Fruit fly (Drosophila melanogaster) whole organism, pupa: Measurements from ENCODE around the gene Cpr76Bd.
"Not testable (repeated sequence)": the region's sequence is repeated elsewhere in the genome, so short reads cannot be mapped to it uniquely, and the experiment has no call there.

Source experiments
- CG10348 ChIP-seq: fragments of 200-800 bp; sonication (Bioruptor generic); IDR thresholded peaks from 2 replicates; pipeline ENCODE4 v1.3.6; 2022; ENCODE audit warnings: missing biosample characterization, missing genetic modification characterization
- CG12605 ChIP-seq: fragments of 200-800 bp; sonication (Bioruptor generic); IDR thresholded peaks from 2 replicates; pipeline ENCODE4 v1.3.6; 2022; ENCODE audit warnings: missing biosample characterization, missing genetic modification characterization
- CG13204 ChIP-seq: fragments of 200-800 bp; sonication (Bioruptor generic); optimal IDR thresholded peaks from 2 replicates; lab custom pipeline; 2018; ENCODE audit warnings: missing biosample characterization, mild to moderate bottlenecking, missing genetic modification characterization, moderate library complexity
- CG14655 ChIP-seq: fragments of 200-800 bp; sonication (Bioruptor generic); optimal IDR thresholded peaks from 3 replicates; lab custom pipeline; 2017; ENCODE audit warnings: mild to moderate bottlenecking, missing biosample characterization, missing genetic modification reagents, missing genetic modification characterization
- CG15710 ChIP-seq: fragments of 200-800 bp; sonication (Bioruptor generic); optimal IDR thresholded peaks from 2 replicates; lab custom pipeline; 2018; ENCODE audit warnings: missing biosample characterization, mild to moderate bottlenecking, missing genetic modification characterization, moderate library complexity
- CG17806 ChIP-seq: fragments of 200-800 bp; sonication (Bioruptor generic); optimal IDR thresholded peaks from 2 replicates; lab custom pipeline; 2018; ENCODE audit warnings: missing biosample characterization, mild to moderate bottlenecking, missing genetic modification characterization, moderate library complexity
- CG32121 ChIP-seq: fragments of 200-800 bp; sonication (Bioruptor generic); IDR thresholded peaks from 2 replicates; pipeline ENCODE4 v1.3.6; 2022; ENCODE audit warnings: missing biosample characterization, missing genetic modification characterization
- CG34367 ChIP-seq: fragments of 200-800 bp; sonication (Bioruptor generic); optimal IDR thresholded peaks from 2 replicates; lab custom pipeline; 2018; ENCODE audit warnings: missing biosample characterization, mild to moderate bottlenecking, missing genetic modification characterization
- CG4496 ChIP-seq: fragments of 200-800 bp; sonication (Bioruptor generic); IDR thresholded peaks from 3 replicates; pipeline ENCODE4 v1.3.6; 2022; ENCODE audit warnings: missing biosample characterization, missing genetic modification characterization
- CG8159 ChIP-seq: fragments of 200-800 bp; sonication (Bioruptor generic); optimal IDR thresholded peaks from 3 replicates; lab custom pipeline; 2018; ENCODE audit warnings: missing biosample characterization, mild to moderate bottlenecking, missing genetic modification characterization, moderate library complexity
- CG8301 ChIP-seq: fragments of 200-800 bp; sonication (Bioruptor generic); optimal IDR thresholded peaks from 2 replicates; lab custom pipeline; 2018; ENCODE audit warnings: missing biosample characterization, mild to moderate bottlenecking, missing genetic modification characterization
- CG9948 ChIP-seq: fragments of 200-800 bp; sonication (Bioruptor generic); optimal IDR thresholded peaks from 2 replicates; lab custom pipeline; 2018; ENCODE audit warnings: missing biosample characterization, mild to moderate bottlenecking, missing genetic modification characterization, moderate library complexity
- D1 ChIP-seq: fragments of 200-800 bp; sonication (Bioruptor generic); optimal IDR thresholded peaks from 2 replicates; lab custom pipeline; 2018; ENCODE audit warnings: missing biosample characterization, mild to moderate bottlenecking, missing genetic modification characterization, moderate library complexity
- EcR ChIP-seq: fragments of 200-800 bp; sonication (Bioruptor generic); optimal IDR thresholded peaks from 3 replicates; lab custom pipeline; 2019; ENCODE audit warnings: missing biosample characterization, missing genetic modification characterization, mild to moderate bottlenecking, moderate library complexity, missing genetic modification reagents
- Ets98B ChIP-seq: fragments of 200-800 bp; sonication (Bioruptor generic); IDR thresholded peaks from 2 replicates; pipeline ENCODE4 v1.3.6; 2022; ENCODE audit warnings: missing biosample characterization, missing genetic modification characterization
- Pif1A ChIP-seq: fragments of 200-800 bp; sonication (Bioruptor generic); optimal IDR thresholded peaks from 3 replicates; lab custom pipeline; 2016; ENCODE audit warnings: missing biosample characterization, missing genetic modification characterization
- Pif1B ChIP-seq: fragments of 200-800 bp; sonication (Bioruptor generic); optimal IDR thresholded peaks from 3 replicates; lab custom pipeline; 2016; ENCODE audit warnings: missing biosample characterization, missing genetic modification characterization
- Snoo ChIP-seq: fragments of 200-800 bp; sonication (Bioruptor generic); optimal IDR thresholded peaks from 3 replicates; lab custom pipeline; 2017; ENCODE audit warnings: missing biosample characterization, mild to moderate bottlenecking, missing genetic modification characterization, inconsistent platforms
- fd96Ca ChIP-seq: fragments of 200-800 bp; sonication (Bioruptor generic); IDR thresholded peaks from 3 replicates; pipeline ENCODE4 v1.3.6; 2022; ENCODE audit warnings: missing biosample characterization, missing genetic modification characterization
- gl ChIP-seq: fragments of 200-800 bp; sonication (Bioruptor generic); optimal IDR thresholded peaks from 2 replicates; lab custom pipeline; 2018; ENCODE audit warnings: missing biosample characterization, mild to moderate bottlenecking, missing genetic modification characterization
- rn ChIP-seq: fragments of 200-800 bp; sonication (Bioruptor generic); IDR thresholded peaks from 2 replicates; pipeline ENCODE4 v1.3.6; 2022; ENCODE audit warnings: missing biosample characterization, missing genetic modification characterization

Gene Cpr76Bd

dm6 chr3L:19532443-19532842 is at the start of gene Cpr76Bd:
Cpr76Bd (plus strand) TSS chr3L:19532743.
- TF ChIP-seq CG4496 (GFP tag; lab: Robert Waterston, UW): 0 out of 3 replicates have a peak, but pooled peaks have one; percentile 19
- no peak for TF ChIP-seq CG32121 (GFP tag; lab: Robert Waterston, UW)
- TF ChIP-seq CG12605: no peak

dm6 chr3L:19483007-19483406 is 49.5 kb upstream of the Cpr76Bd start:
- TF ChIP-seq EcR (no peak), CG14655 (GFP tag; lab: Kevin White, UChicago) (no peak), CG10348 (no peak), CG8159 (tag; lab: Kevin White, UChicago) (no peak), CG4496 (GFP tag; lab: Robert Waterston, UW) (no peak), CG17806 (tag; lab: Kevin White, UChicago) (no peak), CG15710 (tag; lab: Kevin White, UChicago) (no peak), CG13204 (GFP tag; lab: Kevin White, UChicago) (no peak), Pif1B (no peak), gl (tag; lab: Kevin White, UChicago) (no peak), D1 (tag; lab: Kevin White, UChicago) (no peak)

dm6 chr3L:19486398-19486797 is 46.1 kb upstream of the Cpr76Bd start, which contains the start of gene brv1:
brv1 (minus strand) TSS chr3L:19486498.
- TF ChIP-seq EcR (no peak), Pif1B (no peak), CG12605 (no peak), CG4496 (GFP tag; lab: Robert Waterston, UW) (no peak), CG15710 (tag; lab: Kevin White, UChicago) (no peak), Pif1A (no peak), CG17806 (tag; lab: Kevin White, UChicago) (no peak), CG32121 (GFP tag; lab: Robert Waterston, UW) (no peak), Snoo (tag; lab: Kevin White, UChicago) (no peak)
- TF ChIP-seq, all 21 proteins: peak for 0

- not testable (repeated sequence) for TF ChIP-seq CG8301 (tag; lab: Kevin White, UChicago); Snoo (tag; lab: Kevin White, UChicago); CG32121 (GFP tag; lab: Robert Waterston, UW)
Measured at dm6 chr3L:19487260-19487659, 45.3 kb upstream of the Cpr76Bd start, which contains the start of gene CG32212. CG32212 (plus strand) TSS chr3L:19487560.

- no peak for TF ChIP-seq CG8159 (tag; lab: Kevin White, UChicago)
- TF ChIP-seq EcR: no peak
- TF ChIP-seq CG15710 (tag; lab: Kevin White, UChicago): no peak
- no peak for TF ChIP-seq CG10348
- no peak for TF ChIP-seq CG8301 (tag; lab: Kevin White, UChicago)
- TF ChIP-seq Pif1A: no peak
- TF ChIP-seq CG32121 (GFP tag; lab: Robert Waterston, UW): no peak
- TF ChIP-seq gl (tag; lab: Kevin White, UChicago): no peak
- no peak for TF ChIP-seq CG4496 (GFP tag; lab: Robert Waterston, UW)
- TF ChIP-seq CG12605: no peak
- TF ChIP-seq Ets98B (GFP tag; lab: Robert Waterston, UW): no peak
- TF ChIP-seq CG14655 (GFP tag; lab: Kevin White, UChicago): no peak
- no peak for TF ChIP-seq Snoo (tag; lab: Kevin White, UChicago)
- TF ChIP-seq CG34367 (tag; lab: Kevin White, UChicago): no peak
- TF ChIP-seq Pif1B: no peak
- TF ChIP-seq fd96Ca: no peak
- no peak for TF ChIP-seq rn (GFP tag; lab: Robert Waterston, UW)
- TF ChIP-seq CG13204 (GFP tag; lab: Kevin White, UChicago): no peak
Measured at dm6 chr3L:19494954-19495353, 37.6 kb upstream of the Cpr76Bd start.

dm6 chr3L:19495991-19496588 is 36.5 kb upstream of the Cpr76Bd start:
- TF ChIP-seq EcR (no peak), CG34367 (tag; lab: Kevin White, UChicago) (no peak), CG14655 (GFP tag; lab: Kevin White, UChicago) (no peak), CG13204 (GFP tag; lab: Kevin White, UChicago) (no peak), Pif1B (no peak), CG9948 (tag; lab: Kevin White, UChicago) (no peak), Pif1A (no peak), CG17806 (tag; lab: Kevin White, UChicago) (no peak), CG15710 (tag; lab: Kevin White, UChicago) (no peak), fd96Ca (no peak), D1 (tag; lab: Kevin White, UChicago) (no peak), gl (tag; lab: Kevin White, UChicago) (no peak), Ets98B (GFP tag; lab: Robert Waterston, UW) (no peak), CG32121 (GFP tag; lab: Robert Waterston, UW) (no peak), CG12605 (no peak), Snoo (tag; lab: Kevin White, UChicago) (no peak), CG8159 (tag; lab: Kevin White, UChicago) (no peak)

- no peak for TF ChIP-seq CG32121 (GFP tag; lab: Robert Waterston, UW)
- no peak for TF ChIP-seq Ets98B (GFP tag; lab: Robert Waterston, UW)
- TF ChIP-seq CG34367 (tag; lab: Kevin White, UChicago): no peak
- TF ChIP-seq CG4496 (GFP tag; lab: Robert Waterston, UW): 0 out of 3 replicates have a peak, but pooled peaks have one; percentile 11
- TF ChIP-seq CG17806 (tag; lab: Kevin White, UChicago): no peak
- no peak for TF ChIP-seq gl (tag; lab: Kevin White, UChicago)
- no peak for TF ChIP-seq CG9948 (tag; lab: Kevin White, UChicago)
- TF ChIP-seq CG8159 (tag; lab: Kevin White, UChicago): no peak
- no peak for TF ChIP-seq rn (GFP tag; lab: Robert Waterston, UW)
- no peak for TF ChIP-seq CG10348
- TF ChIP-seq EcR: no peak
- no peak for TF ChIP-seq Pif1B
- peak; percentile 6 for TF ChIP-seq CG13204 (GFP tag; lab: Kevin White, UChicago)
- no peak for TF ChIP-seq Snoo (tag; lab: Kevin White, UChicago)
- TF ChIP-seq CG14655 (GFP tag; lab: Kevin White, UChicago): peak; percentile 8
- TF ChIP-seq CG12605: no peak
Measured at dm6 chr3L:19496600-19496999, 35.9 kb upstream of the Cpr76Bd start.
